Worm (Caenorhabditis elegans) whole organism, L3 larva: Measurements from ENCODE around the gene C49A9.3.

Experiments used
- ZK546.5 ChIP-seq: sonication (generic microtip); optimal IDR thresholded peaks from 2 replicates; lab custom pipeline; 2017; ENCODE audit warnings: missing biosample characterization, missing genetic modification characterization
- aly-2 ChIP-seq: fragments of 150-350 bp; optimal IDR thresholded peaks from 2 replicates; lab custom pipeline; 2014; ENCODE audit warnings: missing biosample characterization, missing genetic modification characterization
- fkh-2 ChIP-seq: fragments of 150-350 bp; optimal IDR thresholded peaks from 2 replicates; lab custom pipeline; 2014; ENCODE audit warnings: missing biosample characterization, missing genetic modification reagents, missing genetic modification characterization
- mdl-1 ChIP-seq: fragments of 150-350 bp; optimal IDR thresholded peaks from 2 replicates; lab custom pipeline; 2014; ENCODE audit warnings: missing biosample characterization, missing genetic modification characterization
- nfya-1 ChIP-seq: sonication (generic microtip); optimal IDR thresholded peaks from 2 replicates; lab custom pipeline; 2017; ENCODE audit warnings: missing genetic modification characterization, mild to moderate bottlenecking, missing compliant biosample characterization, antibody characterized with exemption, moderate library complexity; ENCODE audit not compliant: insufficient read depth
- nhr-237 ChIP-seq: fragments of 150-350 bp; optimal IDR thresholded peaks from 2 replicates; lab custom pipeline; 2014; ENCODE audit warnings: missing biosample characterization, missing genetic modification characterization
- nhr-25 ChIP-seq: sonication (generic microtip); optimal IDR thresholded peaks from 2 replicates; lab custom pipeline; 2017; ENCODE audit warnings: missing biosample characterization, missing genetic modification characterization
- nhr-76 ChIP-seq: fragments of 150-350 bp; sonication (generic microtip); optimal IDR thresholded peaks from 5 replicates; lab custom pipeline; 2014; ENCODE audit warnings: missing biosample characterization, missing genetic modification characterization
- nhr-77 ChIP-seq: fragments of 150-350 bp; optimal IDR thresholded peaks from 2 replicates; lab custom pipeline; 2014; ENCODE audit warnings: missing biosample characterization, missing genetic modification characterization
- sea-2 ChIP-seq: fragments of 150-350 bp; sonication (generic microtip); optimal IDR thresholded peaks from 4 replicates; lab custom pipeline; 2014; ENCODE audit warnings: missing biosample characterization, missing genetic modification reagents, missing genetic modification characterization
- skn-1 ChIP-seq: fragments of 150-350 bp; optimal IDR thresholded peaks from 2 replicates; lab custom pipeline; 2014; ENCODE audit warnings: missing biosample characterization, missing genetic modification characterization
- unc-62 ChIP-seq: fragments of 150-350 bp; sonication (generic microtip); optimal IDR thresholded peaks from 4 replicates; lab custom pipeline; 2014; ENCODE audit warnings: missing biosample characterization, missing genetic modification reagents, missing genetic modification characterization
- ztf-4 ChIP-seq: fragments of 150-350 bp; optimal IDR thresholded peaks from 2 replicates; lab custom pipeline; 2014; ENCODE audit warnings: missing biosample characterization, missing genetic modification characterization

DNA sequence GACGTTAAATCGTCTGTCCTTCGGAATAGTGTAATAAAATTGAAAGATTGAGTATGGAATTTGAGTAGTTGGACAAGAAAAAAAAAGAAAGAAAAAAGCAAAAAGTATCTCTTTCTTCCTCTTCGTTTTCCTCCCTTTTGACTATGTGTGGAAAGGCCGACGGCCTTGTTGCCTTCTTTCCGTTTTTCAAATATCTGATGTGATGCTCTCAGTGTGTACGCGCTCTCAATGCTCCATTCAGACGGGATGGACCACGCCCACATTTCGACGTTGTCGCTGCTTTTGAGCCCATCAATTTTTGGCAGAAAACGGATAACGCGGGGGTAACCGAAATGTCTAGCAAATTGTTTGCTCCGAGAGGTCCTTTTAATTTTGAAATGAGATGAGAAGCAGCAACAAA is 48.9 kb upstream of the C49A9.3 start:
- no peak for TF ChIP-seq nfya-1 (tag; lab: Kevin White, UChicago)
- TF ChIP-seq nhr-77 (tag; lab: Kevin White, UChicago) = no peak
- no peak for TF ChIP-seq nhr-25 (tag; lab: Kevin White, UChicago)
- TF ChIP-seq aly-2 (tag; lab: Kevin White, UChicago) = no peak
- no peak for TF ChIP-seq nhr-237 (tag; lab: Kevin White, UChicago)
- no peak for TF ChIP-seq fkh-2
- no peak for TF ChIP-seq skn-1 (tag; lab: Kevin White, UChicago)
- TF ChIP-seq unc-62 (GFP tag; lab: Kevin White, UChicago) = no peak
- no peak for TF ChIP-seq nhr-76 (tag; lab: Kevin White, UChicago)
- no peak for TF ChIP-seq mdl-1 (tag; lab: Kevin White, UChicago)
- TF ChIP-seq sea-2 (GFP tag; lab: Kevin White, UChicago) = no peak
- TF ChIP-seq ztf-4 (tag; lab: Kevin White, UChicago) = no peak
- TF ChIP-seq ZK546.5 = no peak
